Worm (Caenorhabditis elegans) whole organism, L4 larva: ENCODE measurements around the gene Y54G11A.14.

Experiments used
- ama-1 ChIP-seq: fragments of 150-350 bp; optimal IDR thresholded peaks from 2 replicates; lab custom pipeline; 2014; ENCODE audit warnings: inconsistent platforms, mixed read lengths
- lsy-2 ChIP-seq, 2 experiments: fragments of 150-350 bp in 1 of 2; sonication (generic microtip) in 1 of 2; optimal IDR thresholded peaks; 2 replicates each; lab custom pipeline; 2014 to 2017; ENCODE audit warnings: missing biosample characterization in 2 of 2, missing genetic modification characterization in 2 of 2
- nhr-6 ChIP-seq: fragments of 150-350 bp; optimal IDR thresholded peaks from 2 replicates; lab custom pipeline; 2014; ENCODE audit warnings: missing biosample characterization, missing genetic modification characterization
- snpc-1.2 ChIP-seq: fragments of 200-800 bp; sonication (Bioruptor generic); IDR thresholded peaks from 2 replicates; pipeline ENCODE4 v1.3.6; 2022; ENCODE audit warnings: missing genetic modification reagents, missing genetic modification characterization, missing compliant biosample characterization
- zag-1 ChIP-seq: fragments of 150-350 bp; optimal IDR thresholded peaks from 2 replicates; lab custom pipeline; 2014; ENCODE audit warnings: missing biosample characterization, missing genetic modification characterization

DNA sequence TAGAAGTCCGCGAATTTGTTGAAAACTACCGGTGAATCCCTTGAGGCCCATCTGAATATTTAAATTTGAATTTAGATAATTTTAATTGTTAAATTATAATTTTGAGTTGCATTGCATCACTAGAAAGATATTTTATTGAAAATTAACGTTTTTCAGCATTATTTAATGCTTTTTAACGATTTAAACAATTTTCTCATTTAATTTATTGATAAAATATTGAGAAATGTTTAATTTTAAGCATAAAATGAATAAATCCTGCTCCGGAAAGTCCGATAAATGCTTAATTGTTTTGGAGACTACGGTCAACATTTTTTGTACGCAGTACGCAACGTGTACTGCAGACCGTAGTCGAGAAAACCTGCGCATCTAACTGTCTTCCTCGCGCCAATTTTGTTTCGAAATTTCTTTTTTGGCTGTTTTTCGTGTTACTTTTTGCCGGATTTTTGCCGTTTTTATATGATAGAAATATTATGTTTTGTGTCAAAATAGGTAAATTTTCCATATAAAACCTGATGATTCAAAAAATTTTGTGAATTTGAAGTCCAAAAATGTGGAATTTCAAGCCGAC lies 31.5 kb downstream of the Y54G11A.14 start, which contains the start of the genes Y54G11A.17, lin-7 and elof-1:
- no peak for TF ChIP-seq snpc-1.2
- peak; percentile 97 to 100 for TF ChIP-seq lsy-2 (tag; optimal IDR thresholded peaks at IDR 0.05; lab: Kevin White, UChicago)
- peak; percentile 83 for TF ChIP-seq nhr-6 (tag; lab: Kevin White, UChicago)
- TF ChIP-seq ama-1 (lab: Kevin White, UChicago), result peak; percentile 88
- TF ChIP-seq zag-1, result no peak
